Worm (Caenorhabditis elegans) whole organism, L3 larva: ENCODE results near the gene moe-3.

Experiments used
- R02D3.7 ChIP-seq: fragments of 150-350 bp; optimal IDR thresholded peaks from 2 replicates; lab custom pipeline; 2014; ENCODE audit warnings: missing biosample characterization, missing genetic modification characterization
- ZK546.5 ChIP-seq: sonication (generic microtip); optimal IDR thresholded peaks from 2 replicates; lab custom pipeline; 2017; ENCODE audit warnings: missing biosample characterization, missing genetic modification characterization
- ama-1 ChIP-seq: fragments of 150-350 bp; optimal IDR thresholded peaks from 2 replicates; lab custom pipeline; 2018
- ceh-28 ChIP-seq: fragments of 150-350 bp; optimal IDR thresholded peaks from 2 replicates; lab custom pipeline; 2014; ENCODE audit warnings: missing biosample characterization, missing genetic modification reagents, missing genetic modification characterization
- ceh-82 ChIP-seq: fragments of 150-350 bp; optimal IDR thresholded peaks from 2 replicates; lab custom pipeline; 2014; ENCODE audit warnings: missing biosample characterization, missing genetic modification characterization
- ceh-9 ChIP-seq: sonication (generic microtip); optimal IDR thresholded peaks from 2 replicates; lab custom pipeline; 2018; ENCODE audit warnings: missing biosample characterization, missing genetic modification characterization
- egl-27 ChIP-seq: sonication (generic microtip); optimal IDR thresholded peaks from 4 replicates; lab custom pipeline; 2017; ENCODE audit warnings: missing biosample characterization, missing genetic modification reagents, missing genetic modification characterization
- egl-5 ChIP-seq: fragments of 150-350 bp; optimal IDR thresholded peaks from 2 replicates; lab custom pipeline; 2017; ENCODE audit warnings: missing biosample characterization, missing genetic modification reagents, missing genetic modification characterization, inconsistent platforms
- eor-1 ChIP-seq, 2 experiments: fragments of 150-350 bp; optimal IDR thresholded peaks; 2 replicates each; lab custom pipeline; 2014 to 2018; ENCODE audit warnings: missing biosample characterization in 2 of 2, missing genetic modification characterization in 2 of 2
- fkh-2 ChIP-seq: fragments of 150-350 bp; optimal IDR thresholded peaks from 2 replicates; lab custom pipeline; 2014; ENCODE audit warnings: missing biosample characterization, missing genetic modification reagents, missing genetic modification characterization
- fos-1 ChIP-seq: fragments of 150-350 bp; optimal IDR thresholded peaks from 2 replicates; lab custom pipeline; 2014; ENCODE audit warnings: missing biosample characterization, missing genetic modification characterization
- hmg-11 ChIP-seq: sonication (generic microtip); optimal IDR thresholded peaks from 2 replicates; lab custom pipeline; 2016; ENCODE audit warnings: missing genetic modification characterization, missing compliant biosample characterization
- lin-15B ChIP-seq: fragments of 150-350 bp; optimal IDR thresholded peaks from 2 replicates; lab custom pipeline; 2014; ENCODE audit warnings: missing biosample characterization, missing genetic modification characterization
- lin-39 ChIP-seq: fragments of 150-350 bp; optimal IDR thresholded peaks from 2 replicates; lab custom pipeline; 2018; ENCODE audit warnings: missing biosample characterization, missing genetic modification reagents, missing genetic modification characterization
- lsy-12 ChIP-seq: sonication (generic microtip); optimal IDR thresholded peaks from 2 replicates; lab custom pipeline; 2016; ENCODE audit warnings: mild to moderate bottlenecking, missing genetic modification characterization, missing compliant biosample characterization
- mdl-1 ChIP-seq: fragments of 150-350 bp; optimal IDR thresholded peaks from 2 replicates; lab custom pipeline; 2014; ENCODE audit warnings: missing biosample characterization, missing genetic modification characterization
- nfya-1 ChIP-seq: sonication (generic microtip); optimal IDR thresholded peaks from 2 replicates; lab custom pipeline; 2017; ENCODE audit warnings: missing genetic modification characterization, mild to moderate bottlenecking, missing compliant biosample characterization, antibody characterized with exemption, moderate library complexity; ENCODE audit not compliant: insufficient read depth
- nhr-11 ChIP-seq: fragments of 150-350 bp; optimal IDR thresholded peaks from 2 replicates; lab custom pipeline; 2014; ENCODE audit warnings: missing biosample characterization, missing genetic modification characterization
- nhr-23 ChIP-seq: fragments of 150-350 bp; optimal IDR thresholded peaks from 2 replicates; lab custom pipeline; 2014; ENCODE audit warnings: missing biosample characterization, missing genetic modification reagents, missing genetic modification characterization
- nhr-25 ChIP-seq: sonication (generic microtip); optimal IDR thresholded peaks from 2 replicates; lab custom pipeline; 2017; ENCODE audit warnings: missing biosample characterization, missing genetic modification characterization
- nhr-28 ChIP-seq: fragments of 150-350 bp; optimal IDR thresholded peaks from 2 replicates; lab custom pipeline; 2014; ENCODE audit warnings: missing biosample characterization, missing genetic modification characterization
- nhr-43 ChIP-seq: sonication (generic microtip); optimal IDR thresholded peaks from 2 replicates; lab custom pipeline; 2016; ENCODE audit warnings: mild to moderate bottlenecking, missing genetic modification characterization, missing compliant biosample characterization; ENCODE audit not compliant: poor library complexity, severe bottlenecking
- nhr-76 ChIP-seq: fragments of 150-350 bp; sonication (generic microtip); optimal IDR thresholded peaks from 5 replicates; lab custom pipeline; 2014; ENCODE audit warnings: missing biosample characterization, missing genetic modification characterization
- nhr-77 ChIP-seq: fragments of 150-350 bp; optimal IDR thresholded peaks from 2 replicates; lab custom pipeline; 2014; ENCODE audit warnings: missing biosample characterization, missing genetic modification characterization
- pha-4 ChIP-seq: fragments of 150-350 bp; optimal IDR thresholded peaks from 2 replicates; lab custom pipeline; 2014; ENCODE audit warnings: missing biosample characterization, missing genetic modification reagents, missing genetic modification characterization
- pqm-1 ChIP-seq: fragments of 150-350 bp; optimal IDR thresholded peaks from 2 replicates; lab custom pipeline; 2017; ENCODE audit warnings: missing biosample characterization, missing genetic modification characterization, inconsistent platforms
- sea-2 ChIP-seq: fragments of 150-350 bp; sonication (generic microtip); optimal IDR thresholded peaks from 4 replicates; lab custom pipeline; 2014; ENCODE audit warnings: missing biosample characterization, missing genetic modification reagents, missing genetic modification characterization
- skn-1 ChIP-seq: fragments of 150-350 bp; optimal IDR thresholded peaks from 2 replicates; lab custom pipeline; 2014; ENCODE audit warnings: missing biosample characterization, missing genetic modification characterization
- snpc-4 ChIP-seq: fragments of 150-350 bp; optimal IDR thresholded peaks from 2 replicates; lab custom pipeline; 2014; ENCODE audit warnings: missing biosample characterization, missing genetic modification characterization
- unc-39 ChIP-seq: sonication (generic microtip); optimal IDR thresholded peaks from 4 replicates; lab custom pipeline; 2017; ENCODE audit warnings: missing biosample characterization, missing genetic modification characterization
- zag-1 ChIP-seq: fragments of 150-350 bp; optimal IDR thresholded peaks from 2 replicates; lab custom pipeline; 2014; ENCODE audit warnings: missing biosample characterization, missing genetic modification characterization
- ztf-11 ChIP-seq: fragments of 150-350 bp; optimal IDR thresholded peaks from 2 replicates; lab custom pipeline; 2014; ENCODE audit warnings: missing biosample characterization, missing genetic modification characterization
- ztf-4 ChIP-seq: fragments of 150-350 bp; optimal IDR thresholded peaks from 2 replicates; lab custom pipeline; 2014; ENCODE audit warnings: missing biosample characterization, missing genetic modification characterization

moe-3 gene

DNA sequence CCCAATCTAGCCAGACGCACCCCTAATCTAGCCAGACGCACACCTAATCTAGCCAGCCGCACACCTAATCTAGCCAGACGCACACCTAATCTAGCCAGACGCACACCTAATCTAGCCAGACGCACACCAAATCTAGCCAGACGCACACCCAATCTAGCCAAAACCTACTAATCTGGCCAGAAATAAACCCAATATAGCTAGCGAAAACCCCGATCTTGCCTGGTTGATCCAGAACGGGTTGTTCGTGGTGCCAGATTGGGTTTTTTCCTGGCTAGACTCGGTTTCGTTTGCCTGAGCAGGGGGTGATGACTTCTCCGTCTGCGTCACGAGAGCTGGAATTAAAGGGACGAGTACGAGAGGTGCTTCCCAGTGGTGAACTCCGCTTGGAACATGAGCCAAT lies 18.6 kb upstream of the moe-3 start, which contains the start of gene W09H1.3:
TSS of gene W09H1.3 (plus strand) at position 301 of the 400 bp plus-strand sequence.
- TF ChIP-seq snpc-4 (tag; lab: Kevin White, UChicago) (no peak), mdl-1 (tag; lab: Kevin White, UChicago) (no peak), ZK546.5 (no peak), skn-1 (tag; lab: Kevin White, UChicago) (no peak), ama-1 (lab: Kevin White, UChicago) (no peak), sea-2 (GFP tag; lab: Kevin White, UChicago) (no peak), ceh-28 (tag; lab: Kevin White, UChicago) (no peak), unc-39 (tag; lab: Kevin White, UChicago) (no peak), lsy-12 (tag; lab: Kevin White, UChicago) (no peak), ceh-82 (tag; lab: Kevin White, UChicago) (no peak), pqm-1 (no peak), nhr-43 (no peak), pha-4 (no peak), ztf-11 (tag; lab: Kevin White, UChicago) (no peak)

DNA sequence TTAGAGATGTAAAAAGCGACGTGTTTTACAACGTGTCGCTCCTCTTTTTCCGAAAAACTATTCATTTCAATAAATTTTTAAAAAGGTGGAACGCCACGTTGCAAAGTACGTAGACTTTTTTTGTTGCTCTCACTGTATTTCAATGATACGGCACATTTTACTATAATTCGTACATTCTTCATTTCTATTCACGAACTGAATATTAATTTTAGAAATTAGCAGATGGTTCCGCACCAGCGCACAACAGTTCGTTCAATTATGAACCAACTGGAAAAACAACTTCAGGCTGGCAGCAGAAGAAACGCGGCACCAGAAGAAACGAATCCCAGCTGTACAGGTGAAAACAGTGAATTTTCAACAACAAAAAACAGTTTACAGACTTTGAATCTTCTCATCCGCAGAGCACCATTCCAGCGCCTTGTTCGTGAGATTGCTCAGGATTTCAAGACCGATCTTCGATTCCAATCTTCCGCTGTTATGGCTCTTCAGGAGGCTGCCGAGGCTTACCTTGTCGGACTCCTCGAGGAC lies 17.8 kb upstream of the moe-3 start, which contains the start of the genes W09H1.4 and his-73:
TSS of gene W09H1.4 (plus strand) at position 301 of the 528 bp plus-strand sequence.
TSS of gene his-73 (plus strand) at position 478 of the 528 bp plus-strand sequence.
- TF ChIP-seq lin-39 (tag; lab: Kevin White, UChicago) (no peak), nhr-43 (no peak)

DNA sequence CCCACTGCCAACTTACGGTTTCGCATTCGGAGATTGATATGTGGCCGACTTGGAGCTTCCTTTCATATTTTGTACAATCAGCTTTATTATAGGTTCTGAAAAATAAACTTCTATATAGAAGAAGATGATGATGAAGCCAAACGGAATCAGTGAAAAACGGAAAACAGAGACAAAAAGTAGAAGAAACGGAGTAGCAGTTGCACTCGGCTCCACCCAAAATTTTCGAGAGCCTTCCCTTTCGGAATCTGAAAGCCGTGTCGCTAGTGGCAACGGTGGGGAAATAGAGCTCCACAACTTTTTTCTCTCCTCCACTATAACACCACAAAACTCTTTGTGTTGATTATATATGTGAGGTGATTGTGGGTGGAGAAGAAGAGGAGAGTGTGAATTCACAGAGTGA lies 15.9 kb upstream of the moe-3 start, which contains the start of gene W09H1.1:
TSS of gene W09H1.1 (minus strand) at position 101 of the 400 bp plus-strand sequence.
- no peak for TF ChIP-seq ama-1 (lab: Kevin White, UChicago)
- TF ChIP-seq mdl-1 (tag; lab: Kevin White, UChicago), result no peak
- no peak for TF ChIP-seq pqm-1
- no peak for TF ChIP-seq nfya-1 (tag; lab: Kevin White, UChicago)
- no peak for TF ChIP-seq nhr-25 (tag; lab: Kevin White, UChicago)

DNA sequence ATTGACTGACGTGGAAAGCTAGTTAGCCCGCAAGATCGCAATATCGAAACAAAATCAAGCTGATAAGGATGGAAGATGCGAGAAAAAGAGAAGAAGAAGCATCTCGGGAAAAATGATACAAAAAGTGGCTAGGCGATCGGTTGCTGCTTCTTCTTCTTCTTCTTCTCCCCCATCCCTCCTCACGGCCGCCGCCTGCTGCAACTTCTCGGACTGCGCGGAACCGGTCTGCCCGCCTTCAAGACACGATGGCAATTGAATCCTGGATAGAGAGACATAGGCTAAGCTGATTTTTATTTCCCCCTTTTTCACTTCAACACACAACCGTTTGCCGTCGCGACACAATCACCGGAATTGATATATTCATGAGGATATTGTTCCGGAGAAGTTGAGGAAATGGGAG lies 8.9 kb upstream of the moe-3 start:
- TF ChIP-seq zag-1 (tag; lab: Kevin White, UChicago) (no peak), egl-27 (no peak), nhr-11 (tag; lab: Kevin White, UChicago) (no peak), nhr-23 (peak; percentile 11), fkh-2 (no peak), lin-15B (tag; lab: Kevin White, UChicago) (no peak)
- TF ChIP-seq, all 47 proteins: peak for 1

DNA sequence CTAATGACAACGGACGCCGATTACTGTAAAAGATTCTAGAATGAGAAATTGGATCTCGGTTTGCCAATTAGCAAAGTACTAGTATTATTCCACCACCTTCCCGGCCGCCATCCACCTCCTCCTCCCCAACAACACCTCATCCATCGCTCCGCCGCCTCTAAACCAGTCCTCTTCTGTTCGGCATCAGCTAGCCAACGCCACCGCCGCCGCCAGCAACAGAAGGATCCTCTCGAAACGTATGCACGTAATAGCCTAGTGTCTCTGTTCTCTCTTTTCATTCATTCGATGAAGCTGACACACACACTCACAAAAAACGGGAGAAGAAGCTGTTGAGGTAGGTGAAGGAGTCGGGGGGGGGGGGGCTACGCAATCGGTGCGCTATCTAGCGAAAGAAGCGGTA lies 5.2 kb upstream of the moe-3 start:
- no peak for TF ChIP-seq skn-1 (tag; lab: Kevin White, UChicago)
- no peak for TF ChIP-seq ZK546.5
- no peak for TF ChIP-seq pha-4
- no peak for TF ChIP-seq fos-1 (tag; lab: Kevin White, UChicago)
- no peak for TF ChIP-seq ama-1 (lab: Kevin White, UChicago)
- TF ChIP-seq ztf-11 (tag; lab: Kevin White, UChicago), result no peak
- TF ChIP-seq eor-1 (tag; optimal IDR thresholded peaks at IDR 0.05; lab: Kevin White, UChicago), result no peak
- TF ChIP-seq nhr-76 (tag; lab: Kevin White, UChicago), result no peak
- no peak for TF ChIP-seq pqm-1
- no peak for TF ChIP-seq nhr-43
- TF ChIP-seq snpc-4 (tag; lab: Kevin White, UChicago), result no peak
- TF ChIP-seq R02D3.7 (tag; lab: Kevin White, UChicago), result no peak
- no peak for TF ChIP-seq lsy-12 (tag; lab: Kevin White, UChicago)
- TF ChIP-seq hmg-11 (tag; lab: Kevin White, UChicago), result no peak
- TF ChIP-seq sea-2 (GFP tag; lab: Kevin White, UChicago), result no peak
- no peak for TF ChIP-seq ceh-28 (tag; lab: Kevin White, UChicago)
- no peak for TF ChIP-seq ztf-4 (tag; lab: Kevin White, UChicago)
- TF ChIP-seq egl-5 (tag; lab: Kevin White, UChicago), result no peak
- TF ChIP-seq nhr-28, result no peak
- TF ChIP-seq ceh-9 (tag; lab: Kevin White, UChicago), result no peak

DNA sequence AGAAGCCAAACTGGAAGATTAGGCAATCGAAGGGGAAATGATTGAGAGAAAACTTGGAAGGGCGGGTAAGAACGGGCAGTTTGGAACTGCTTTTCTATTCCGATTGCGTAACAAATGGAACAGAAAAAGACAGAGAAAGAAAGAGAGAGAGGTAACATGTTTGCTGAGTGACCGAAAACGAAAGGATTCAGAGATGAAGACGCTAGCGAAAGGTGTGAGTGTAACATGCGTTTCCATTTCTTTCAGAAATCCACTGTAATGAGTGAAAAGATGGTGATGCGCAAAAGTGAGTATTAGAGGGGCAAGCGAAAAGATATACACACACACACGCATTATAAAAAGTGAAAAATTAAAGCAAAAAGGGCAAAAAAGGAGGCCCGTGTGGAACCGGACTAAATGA lies 2.0 kb upstream of the moe-3 start:
- no peak for TF ChIP-seq mdl-1 (tag; lab: Kevin White, UChicago)
- no peak for TF ChIP-seq nhr-23
- TF ChIP-seq nhr-77 (tag; lab: Kevin White, UChicago), result no peak
- TF ChIP-seq ztf-4 (tag; lab: Kevin White, UChicago), result no peak
- TF ChIP-seq nhr-25 (tag; lab: Kevin White, UChicago), result peak; percentile 76
- TF ChIP-seq fos-1 (tag; lab: Kevin White, UChicago), result no peak
